Worm (Caenorhabditis elegans): Measurements from ENCODE around the gene dis-3.

DNA sequence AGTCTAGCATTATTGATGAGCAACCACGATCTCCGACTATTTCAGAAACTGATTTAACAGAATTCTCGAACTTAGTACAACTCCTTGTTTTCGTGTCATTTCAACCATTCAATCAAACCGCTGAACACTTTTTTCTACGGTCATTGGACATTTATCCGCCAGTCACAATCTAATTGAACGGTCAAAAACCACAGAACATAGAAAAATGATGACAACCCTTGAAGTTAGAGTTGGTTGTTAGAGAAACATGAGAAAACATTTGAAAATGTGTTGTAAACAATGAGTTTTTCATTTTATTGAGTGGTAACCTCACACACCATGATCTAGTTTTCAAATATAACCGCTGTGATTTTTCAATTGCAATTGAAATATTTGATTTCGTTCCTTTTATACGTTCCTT lies 47.5 kb downstream of the dis-3 start:
- TF ChIP-seq ahr-1 (tag; optimal IDR thresholded peaks at IDR 0.05) (no peak), pha-2 (tag; optimal IDR thresholded peaks at IDR 0.05) (no peak), ztf-16 (tag; optimal IDR thresholded peaks at IDR 0.05) (no peak), tbx-7 (tag; optimal IDR thresholded peaks at IDR 0.05) (no peak), ceh-19 (GFP tag; optimal IDR thresholded peaks at IDR 0.05) (no peak), ets-4 (tag; optimal IDR thresholded peaks at IDR 0.05) (no peak), unc-55 (GFP tag; optimal IDR thresholded peaks at IDR 0.05) (no peak)

Measured in whole organism, late embryonic.